Worm (Caenorhabditis elegans): ENCODE data around the gene ZK688.9.

Gene ZK688.9

DNA sequence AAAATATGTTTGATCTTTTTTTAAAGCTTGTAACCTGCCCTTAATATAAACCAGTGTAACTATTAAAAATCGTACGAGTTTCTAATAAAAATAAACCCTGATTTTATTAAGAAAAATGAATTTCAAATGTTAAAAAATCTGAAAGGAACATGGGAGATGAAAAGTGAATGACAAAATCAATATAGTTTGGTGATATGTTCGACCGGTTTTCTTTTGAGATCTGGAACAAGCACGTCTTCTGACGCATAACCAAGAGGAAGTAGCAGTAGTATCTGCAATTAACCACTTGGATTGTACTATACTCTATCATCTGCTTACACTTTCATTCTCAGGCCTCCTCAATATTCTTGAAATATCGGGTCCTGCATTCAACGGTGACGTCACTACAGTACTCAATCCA is 5.7 kb downstream of the ZK688.9 start:
- TF ChIP-seq ceh-16 (tag; optimal IDR thresholded peaks at IDR 0.05) (no peak), nhr-25 (tag; optimal IDR thresholded peaks at IDR 0.05) (peak; percentile 24), dmd-4 (tag; optimal IDR thresholded peaks at IDR 0.05) (no peak), nhr-21 (tag; optimal IDR thresholded peaks at IDR 0.05) (no peak), mbf-1 (tag; optimal IDR thresholded peaks at IDR 0.05) (no peak), ztf-11 (tag; optimal IDR thresholded peaks at IDR 0.05) (no peak)

DNA sequence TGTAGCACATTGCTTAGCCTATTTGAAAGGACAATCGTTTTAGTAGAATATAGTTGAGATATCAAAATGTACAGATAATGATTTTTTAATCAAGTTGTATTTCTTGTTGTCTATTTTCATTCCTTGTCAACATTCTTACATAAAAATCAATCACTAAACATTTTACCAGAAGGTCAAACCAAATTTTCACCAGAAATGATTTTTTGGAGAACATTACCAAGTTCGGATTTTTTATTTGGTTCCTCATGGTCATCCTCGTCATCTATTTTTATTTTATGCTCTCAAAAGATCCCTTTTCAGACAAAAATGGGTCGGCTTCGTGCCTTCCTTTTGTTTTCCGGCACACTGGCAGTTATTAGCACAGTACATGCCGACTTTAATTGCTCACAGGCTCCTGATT is 9.3 kb downstream of the ZK688.9 start, which contains the start of gene tyr-1:
TSS of gene tyr-1 (plus strand) at position 301 of the 400 bp plus-strand sequence.
- TF ChIP-seq peb-1 (tag; optimal IDR thresholded peaks at IDR 0.05) (no peak), ztf-11 (tag; optimal IDR thresholded peaks at IDR 0.05) (no peak), Y55F3AM.14 (GFP tag; optimal IDR thresholded peaks at IDR 0.05) (no peak), nhr-25 (tag; optimal IDR thresholded peaks at IDR 0.05) (no peak), blmp-1 (tag; optimal IDR thresholded peaks at IDR 0.05; ENCODE audit: insufficient read depth) (no peak), F13H6.1 (tag; optimal IDR thresholded peaks at IDR 0.05) (no peak), ztf-4 (tag; optimal IDR thresholded peaks at IDR 0.05) (no peak), C34F6.9 (tag; optimal IDR thresholded peaks at IDR 0.05) (no peak), ztf-1 (GFP tag; conservative IDR thresholded peaks at IDR 0.05) (no peak), fos-1 (tag; optimal IDR thresholded peaks at IDR 0.05) (no peak), lsy-2 (tag; optimal IDR thresholded peaks at IDR 0.05) (no peak), gmeb-1 (tag; optimal IDR thresholded peaks at IDR 0.05) (no peak), elt-1 (tag; optimal IDR thresholded peaks at IDR 0.05) (no peak), mdl-1 (tag; optimal IDR thresholded peaks at IDR 0.05) (no peak), nhr-12 (tag; optimal IDR thresholded peaks at IDR 0.05) (no peak), unc-55 (GFP tag; optimal IDR thresholded peaks at IDR 0.05) (no peak), zag-1 (tag; optimal IDR thresholded peaks at IDR 0.05) (no peak), nhr-11 (tag; optimal IDR thresholded peaks at IDR 0.05) (no peak), R02D3.7 (tag; optimal IDR thresholded peaks at IDR 0.05) (no peak)

DNA sequence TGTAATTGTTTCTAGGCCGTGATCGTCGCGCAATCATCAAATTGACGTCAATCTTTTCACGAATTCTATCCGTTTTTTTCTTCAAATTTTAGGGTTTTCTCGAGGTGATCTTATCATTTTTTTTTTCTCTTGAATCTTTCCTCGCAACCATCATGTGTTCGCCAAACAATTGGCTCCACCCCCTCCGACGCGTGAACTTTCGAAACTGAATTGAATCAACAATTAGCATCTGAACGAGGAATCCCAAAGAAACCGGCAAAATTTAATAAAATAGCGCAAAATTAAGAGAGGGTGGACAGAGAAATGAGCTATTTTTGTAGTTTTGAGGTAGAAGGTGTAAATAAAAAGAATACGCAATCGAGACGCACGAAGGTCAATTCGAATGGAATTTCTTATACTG is 10.0 kb downstream of the ZK688.9 start:
- peak; percentile 33 for TF ChIP-seq nhr-25 (tag; optimal IDR thresholded peaks at IDR 0.05)
- TF ChIP-seq nhr-237 (tag; optimal IDR thresholded peaks at IDR 0.05): no peak
- TF ChIP-seq fos-1 (tag; optimal IDR thresholded peaks at IDR 0.05): peak; percentile 27
- TF ChIP-seq lin-39 (tag; optimal IDR thresholded peaks at IDR 0.05): no peak
- TF ChIP-seq unc-39 (tag; optimal IDR thresholded peaks at IDR 0.05): no peak
- no peak for TF ChIP-seq aly-2 (tag; optimal IDR thresholded peaks at IDR 0.05)
- no peak for TF ChIP-seq crh-2 (tag; optimal IDR thresholded peaks at IDR 0.05)
- TF ChIP-seq nhr-129 (tag; optimal IDR thresholded peaks at IDR 0.05): peak; percentile 3
- TF ChIP-seq gmeb-1 (tag; optimal IDR thresholded peaks at IDR 0.05): no peak
- TF ChIP-seq nhr-11 (tag; optimal IDR thresholded peaks at IDR 0.05): no peak
- TF ChIP-seq nhr-12 (tag; optimal IDR thresholded peaks at IDR 0.05): no peak
- no peak for TF ChIP-seq ztf-4 (tag; optimal IDR thresholded peaks at IDR 0.05)
- TF ChIP-seq sma-3 (GFP tag; optimal IDR thresholded peaks at IDR 0.05): peak; percentile 72

DNA sequence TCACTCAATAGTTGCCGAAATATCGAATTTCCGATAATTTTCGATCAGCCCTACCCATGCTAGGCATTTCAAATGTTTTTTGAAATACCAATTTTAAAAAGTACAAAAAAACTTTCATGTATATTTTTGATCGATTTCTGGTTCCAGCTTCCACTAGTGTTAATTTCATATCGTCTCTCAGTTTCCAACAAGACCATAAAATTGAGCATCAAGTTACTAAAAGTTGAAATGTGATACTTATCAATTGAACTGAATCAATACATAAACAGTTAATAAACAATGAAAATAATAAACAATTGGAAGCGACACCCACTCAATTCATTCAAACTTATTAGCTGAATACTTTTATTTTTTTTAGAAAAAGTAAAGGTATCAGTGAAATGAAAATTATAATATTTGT is 16.6 kb downstream of the ZK688.9 start, which contains the start of gene cup-4:
TSS of gene cup-4 (plus strand) at position 301 of the 400 bp plus-strand sequence.
- TF ChIP-seq ama-1 (optimal IDR thresholded peaks at IDR 0.05): no peak
- TF ChIP-seq F13H6.1 (tag; optimal IDR thresholded peaks at IDR 0.05): no peak
- no peak for TF ChIP-seq nhr-12 (tag; optimal IDR thresholded peaks at IDR 0.05)
- no peak for TF ChIP-seq nhr-129 (tag; optimal IDR thresholded peaks at IDR 0.05)
- TF ChIP-seq alr-1 (tag; optimal IDR thresholded peaks at IDR 0.05): no peak
- TF ChIP-seq elt-3 (tag; optimal IDR thresholded peaks at IDR 0.05): no peak
- no peak for TF ChIP-seq R02D3.7 (tag; optimal IDR thresholded peaks at IDR 0.05)

DNA sequence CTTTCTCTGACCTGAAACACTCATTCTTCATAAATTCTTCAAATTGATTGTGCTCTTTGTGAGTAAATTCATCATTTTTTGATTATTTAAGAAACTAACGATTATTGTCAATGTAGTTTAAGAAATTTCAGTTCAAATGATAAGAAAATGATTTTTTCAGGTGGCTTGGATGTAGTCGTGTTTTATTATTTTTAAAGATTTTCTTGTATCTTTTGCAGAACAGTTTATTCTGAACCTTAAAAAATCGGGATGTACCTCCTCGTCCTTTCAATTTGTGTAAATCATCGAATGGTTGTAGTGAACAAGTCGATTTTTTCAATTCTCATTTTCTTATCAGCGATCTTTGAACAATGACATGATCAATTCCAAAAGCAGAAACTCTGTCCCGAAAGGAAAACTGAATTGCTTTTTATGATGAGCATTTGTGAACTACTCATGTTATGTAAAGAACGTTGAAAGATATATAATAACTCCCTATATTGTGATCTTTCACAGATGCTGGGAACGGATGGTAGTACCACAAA is 17.5 kb downstream of the ZK688.9 start, which contains the start of gene slc-17.3:
TSS of gene slc-17.3 (minus strand) at position 51 of the 524 bp plus-strand sequence.
- TF ChIP-seq fos-1 (tag; optimal IDR thresholded peaks at IDR 0.05) (peak; percentile 27), alr-1 (tag; optimal IDR thresholded peaks at IDR 0.05) (no peak)

All from whole organism, L2 larva.